Fruit fly (Drosophila melanogaster) whole organism, embryonic: ENCODE measurements around the gene CG42342.

Source experiments
- CG11456 ChIP-seq: fragments of 200-800 bp; sonication (Bioruptor generic); IDR thresholded peaks from 3 replicates; pipeline ENCODE4 v1.3.6; 2022; ENCODE audit warnings: missing biosample characterization, missing genetic modification characterization
- CG4360 ChIP-seq: fragments of 200-800 bp; sonication (Bioruptor generic); IDR thresholded peaks from 2 replicates; pipeline ENCODE4 v1.3.6; 2022; ENCODE audit warnings: missing biosample characterization, missing genetic modification characterization
- CG4404 ChIP-seq: fragments of 200-800 bp; sonication (Bioruptor generic); IDR thresholded peaks from 2 replicates; pipeline ENCODE4 v1.3.6; 2022; ENCODE audit warnings: missing biosample characterization, missing genetic modification characterization
- CG6272 ChIP-seq: fragments of 200-800 bp; sonication (Bioruptor generic); IDR thresholded peaks from 2 replicates; pipeline ENCODE4 v1.3.6; 2022; ENCODE audit warnings: missing biosample characterization, missing genetic modification characterization
- chif ChIP-seq, 2 experiments: fragments of 200-800 bp; sonication (Bioruptor generic); optimal IDR thresholded peaks; 3 replicates each; lab custom pipeline; 2016; ENCODE audit warnings: missing biosample characterization in 2 of 2, missing genetic modification characterization in 2 of 2
- ind ChIP-seq: fragments of 200-800 bp; sonication (Bioruptor generic); optimal IDR thresholded peaks from 3 replicates; lab custom pipeline; 2016; ENCODE audit warnings: missing biosample characterization, missing genetic modification characterization
- ranshi ChIP-seq: fragments of 200-800 bp; sonication (Bioruptor generic); IDR thresholded peaks from 2 replicates; pipeline ENCODE4 v1.3.6; 2022; ENCODE audit warnings: missing biosample characterization, missing genetic modification characterization
- sima ChIP-seq: fragments of 200-800 bp; sonication (Bioruptor generic); optimal IDR thresholded peaks from 2 replicates; lab custom pipeline; 2016; ENCODE audit warnings: missing biosample characterization, missing genetic modification characterization
- stwl ChIP-seq: fragments of 200-800 bp; sonication (Bioruptor generic); optimal IDR thresholded peaks from 3 replicates; lab custom pipeline; 2018; ENCODE audit warnings: missing biosample characterization, mild to moderate bottlenecking, missing genetic modification characterization, moderate library complexity
- tna ChIP-seq: fragments of 200-800 bp; sonication (Bioruptor generic); IDR thresholded peaks from 2 replicates; pipeline ENCODE4 v1.3.6; 2022; ENCODE audit warnings: missing biosample characterization, missing genetic modification characterization; ENCODE audit not compliant: partially characterized antibody

dm6 chr3R:16594961-16595360, 92.4 kb downstream of the CG42342 start:
- TF ChIP-seq stwl (no peak), ind (no peak), chif (GFP tag; optimal IDR thresholded peaks at IDR 0.05; lab: Kevin White, UChicago) (no peak), sima (GFP tag; lab: Kevin White, UChicago) (no peak), CG11456 (GFP tag; lab: Robert Waterston, UW) (no peak), CG4360 (GFP tag; lab: Robert Waterston, UW) (no peak), CG4404 (GFP tag; lab: Robert Waterston, UW) (no peak), ranshi (GFP tag; lab: Robert Waterston, UW) (no peak), CG6272 (no peak), tna (GFP tag; lab: Robert Waterston, UW) (no peak)
